Fruit fly (Drosophila melanogaster): Measurements from ENCODE around the gene Sbat.
A peak's percentile ranks its signal among the peaks of the same experiment; 100 is the strongest.

Sbat gene

dm6 chr2L:2924266-2924801 lies 46.2 kb downstream of the Sbat start:
- peak; percentile 62; the same call in 1 of the 2 replicates for TF ChIP-seq CG11294 (GFP tag; IDR thresholded peaks at IDR 0.05)
- peak; percentile 85 for TF ChIP-seq CG8632 (GFP tag; optimal IDR thresholded peaks at IDR 0.05)
- peak; percentile 83 for TF ChIP-seq Sox102F (GFP tag; optimal IDR thresholded peaks at IDR 0.05)
- peak; percentile 87 for TF ChIP-seq CG10669 (GFP tag; optimal IDR thresholded peaks at IDR 0.05)
- peak; percentile 84 for TF ChIP-seq Eip93F (GFP tag; optimal IDR thresholded peaks at IDR 0.05)
- TF ChIP-seq CG6163 (GFP tag; IDR thresholded peaks at IDR 0.05): peak; percentile 99
- peak; percentile 99 for TF ChIP-seq CG8119 (GFP tag; IDR thresholded peaks at IDR 0.05)
- TF ChIP-seq pdm3 (GFP tag; optimal IDR thresholded peaks at IDR 0.05): peak; percentile 80
- TF ChIP-seq eg (GFP tag; IDR thresholded peaks at IDR 0.05): peak; percentile 99
- no peak for TF ChIP-seq CG31627 (GFP tag; optimal IDR thresholded peaks at IDR 0.05)
- TF ChIP-seq Ets21C (GFP tag; optimal IDR thresholded peaks at IDR 0.05): peak; percentile 5
- no peak for TF ChIP-seq Hr38 (GFP tag; optimal IDR thresholded peaks at IDR 0.05)
- TF ChIP-seq spab (GFP tag; optimal IDR thresholded peaks at IDR 0.05): peak; percentile 97
- TF ChIP-seq CG6854 (GFP tag; optimal IDR thresholded peaks at IDR 0.05): peak; percentile 93
- peak; percentile 26 for TF ChIP-seq lz (GFP tag; optimal IDR thresholded peaks at IDR 0.05)
- TF ChIP-seq CG9139 (GFP tag; optimal IDR thresholded peaks at IDR 0.05): peak; percentile 99
- TF ChIP-seq CG6276 (GFP tag; optimal IDR thresholded peaks at IDR 0.05): peak; percentile 98
- TF ChIP-seq Hr4 (GFP tag; optimal IDR thresholded peaks at IDR 0.05): peak; percentile 63
- TF ChIP-seq fd59A (GFP tag; optimal IDR thresholded peaks at IDR 0.05): peak; percentile 72
- peak; percentile 50 for TF ChIP-seq Smox (GFP tag; optimal IDR thresholded peaks at IDR 0.05)
- peak; percentile 72 for TF ChIP-seq CG3919 (GFP tag; optimal IDR thresholded peaks at IDR 0.05)
- peak; percentile 98 to 99 for TF ChIP-seq ss (GFP tag; optimal IDR thresholded peaks at IDR 0.05)
- peak; percentile 75 for TF ChIP-seq CG7368 (GFP tag; optimal IDR thresholded peaks at IDR 0.05)
- TF ChIP-seq CG11762 (GFP tag; optimal IDR thresholded peaks at IDR 0.05; ENCODE audit: insufficient read depth): peak; percentile 84
- peak; percentile 1 for TF ChIP-seq cyc (GFP tag; optimal IDR thresholded peaks at IDR 0.05)
- TF ChIP-seq dsx (GFP tag; optimal IDR thresholded peaks at IDR 0.05; ENCODE audit: poor library complexity, severe bottlenecking): peak; percentile 88
- TF ChIP-seq CG34406 (GFP tag; optimal IDR thresholded peaks at IDR 0.05): peak; percentile 82
- TF ChIP-seq CG3032 (tag; optimal IDR thresholded peaks at IDR 0.05): peak; percentile 84
- TF ChIP-seq Hr39 (GFP tag; optimal IDR thresholded peaks at IDR 0.05): no peak
- TF ChIP-seq CG32006 (GFP tag; optimal IDR thresholded peaks at IDR 0.05): peak; percentile 80
- TF ChIP-seq CG15336 (GFP tag; IDR thresholded peaks at IDR 0.05): peak; percentile 98
- peak; percentile 91 for TF ChIP-seq Eip78C (GFP tag)
- TF ChIP-seq CG6792 (GFP tag; optimal IDR thresholded peaks at IDR 0.05): peak; percentile 62
- TF ChIP-seq CG11902 (GFP tag; optimal IDR thresholded peaks at IDR 0.05): no peak
- TF ChIP-seq CG10631 (GFP tag; optimal IDR thresholded peaks at IDR 0.05): peak; percentile 67
- TF ChIP-seq Lpt (GFP tag; optimal IDR thresholded peaks at IDR 0.05): peak; percentile 93
- TF ChIP-seq Eip75B (GFP tag; optimal IDR thresholded peaks at IDR 0.05): peak; percentile 84
- TF ChIP-seq CG16779 (tag; optimal IDR thresholded peaks at IDR 0.05): peak; percentile 98
- TF ChIP-seq net (GFP tag; optimal IDR thresholded peaks at IDR 0.05): peak; percentile 94
- TF ChIP-seq Blimp-1 (GFP tag; optimal IDR thresholded peaks at IDR 0.05): peak; percentile 10
- peak; percentile 63 for TF ChIP-seq acj6 (GFP tag; optimal IDR thresholded peaks at IDR 0.05)
- peak; percentile 69 for TF ChIP-seq topi (GFP tag; optimal IDR thresholded peaks at IDR 0.05)
- no peak for TF ChIP-seq Sox15 (GFP tag; optimal IDR thresholded peaks at IDR 0.05)
- peak; percentile 92 for TF ChIP-seq CG1621 (tag; optimal IDR thresholded peaks at IDR 0.05)
- peak; percentile 78 for TF ChIP-seq OdsH (GFP tag; optimal IDR thresholded peaks at IDR 0.05)
- peak; percentile 59 for TF ChIP-seq Met (GFP tag; optimal IDR thresholded peaks at IDR 0.05)
- peak; percentile 38 for TF ChIP-seq fd85E (GFP tag; optimal IDR thresholded peaks at IDR 0.05)
- TF ChIP-seq Gug (GFP tag; IDR thresholded peaks at IDR 0.05): peak; percentile 85
- TF ChIP-seq Sox14 (GFP tag; optimal IDR thresholded peaks at IDR 0.05): peak; percentile 78
- peak; percentile 21 for TF ChIP-seq fkh (GFP tag; optimal IDR thresholded peaks at IDR 0.05)
- TF ChIP-seq esn (GFP tag; optimal IDR thresholded peaks at IDR 0.05): peak; percentile 69
- TF ChIP-seq Ets96B (tag; optimal IDR thresholded peaks at IDR 0.05): peak; percentile 88
